Fruit fly (Drosophila melanogaster): ENCODE data around the gene CG31855.

- no peak for TF ChIP-seq GATAd (GFP tag; optimal IDR thresholded peaks at IDR 0.05)
- TF ChIP-seq fru (GFP tag; optimal IDR thresholded peaks at IDR 0.05): no peak
- no peak for TF ChIP-seq N (GFP tag; optimal IDR thresholded peaks at IDR 0.05)
- no peak for TF ChIP-seq sage (GFP tag; optimal IDR thresholded peaks at IDR 0.05)
- no peak for TF ChIP-seq jim (GFP tag; optimal IDR thresholded peaks at IDR 0.05)
- TF ChIP-seq Hr83 (GFP tag; optimal IDR thresholded peaks at IDR 0.05; ENCODE audit: poor library complexity, severe bottlenecking): no peak
- TF ChIP-seq OdsH (GFP tag; optimal IDR thresholded peaks at IDR 0.05): no peak
- TF ChIP-seq CG9705 (GFP tag; optimal IDR thresholded peaks at IDR 0.05): no peak
- no peak for TF ChIP-seq HLH106 (tag; optimal IDR thresholded peaks at IDR 0.05)
- TF ChIP-seq pan (optimal IDR thresholded peaks at IDR 0.05): no peak
- TF ChIP-seq h (GFP tag; optimal IDR thresholded peaks at IDR 0.05): no peak
Measured at dm6 chr2L:13361465-13361864, 7.5 kb upstream of the CG31855 start, which contains the start of gene CG9377.
